Worm (Caenorhabditis elegans): ENCODE results near the gene M28.10.

Gene M28.10

DNA sequence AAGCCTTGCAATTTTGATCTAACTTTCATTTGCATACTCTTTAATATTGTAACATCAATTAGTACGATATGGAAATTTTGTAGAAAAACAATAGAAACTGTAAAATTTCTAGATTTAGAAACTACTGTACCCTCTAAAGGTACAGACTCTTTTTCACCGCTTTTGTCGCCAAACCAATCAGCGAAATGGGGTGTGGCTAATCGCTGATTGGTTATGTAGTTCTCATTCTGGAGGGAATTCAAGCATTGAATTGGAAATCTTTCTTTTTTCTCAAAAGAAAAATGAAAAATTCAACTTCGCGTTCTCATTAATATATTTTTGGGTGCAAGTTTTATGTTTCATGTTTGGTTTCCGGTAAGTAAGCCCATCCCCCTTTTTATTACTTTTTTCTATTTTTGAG lies 43.8 kb upstream of the M28.10 start:
- TF ChIP-seq dmd-6 (GFP tag; IDR thresholded peaks at IDR 0.05) = no peak
- no peak for TF ChIP-seq gei-8 (GFP tag; optimal IDR thresholded peaks at IDR 0.05)
- TF ChIP-seq dve-1 (tag; optimal IDR thresholded peaks at IDR 0.05; ENCODE audit: insufficient read depth) = no peak
- TF ChIP-seq ZK337.2 (GFP tag; IDR thresholded peaks at IDR 0.05) = no peak
- no peak for TF ChIP-seq T20F7.1 (GFP tag; optimal IDR thresholded peaks at IDR 0.05)
- no peak for TF ChIP-seq nhr-41 (GFP tag; IDR thresholded peaks at IDR 0.05)
- TF ChIP-seq zag-1 (tag; optimal IDR thresholded peaks at IDR 0.05) = no peak
- TF ChIP-seq zip-2 (tag; optimal IDR thresholded peaks at IDR 0.05) = no peak
- TF ChIP-seq unc-39 (tag; optimal IDR thresholded peaks at IDR 0.05) = no peak
- TF ChIP-seq nhr-48 (tag; optimal IDR thresholded peaks at IDR 0.05) = no peak
- no peak for TF ChIP-seq jun-1 (tag; optimal IDR thresholded peaks at IDR 0.05)

DNA sequence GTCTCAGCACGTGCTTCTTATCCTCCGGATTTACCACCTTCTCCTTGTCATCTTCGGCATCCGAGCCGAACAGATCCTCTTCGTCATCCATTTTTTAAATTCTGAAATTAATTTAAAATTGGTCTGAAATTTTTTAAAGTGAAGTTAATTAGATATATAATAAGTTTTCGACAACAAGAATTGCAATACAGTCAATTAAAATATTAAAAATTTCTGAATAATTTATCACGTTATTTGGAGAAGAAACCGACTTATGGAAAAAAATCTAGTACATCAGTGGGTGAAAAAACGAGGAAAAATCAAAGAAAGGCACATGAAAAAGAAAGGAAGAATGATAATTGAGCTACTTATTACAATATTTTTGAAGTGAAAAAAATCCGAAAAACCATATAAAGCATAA lies 41.8 kb upstream of the M28.10 start, which contains the start of gene taf-13:
TSS of gene taf-13 (minus strand) at position 101 of the 400 bp plus-strand sequence.
- TF ChIP-seq daf-12 (tag; optimal IDR thresholded peaks at IDR 0.05) (no peak), set-16 (GFP tag; IDR thresholded peaks at IDR 0.05) (no peak), nhr-76 (tag; optimal IDR thresholded peaks at IDR 0.05) (no peak), unc-39 (tag; optimal IDR thresholded peaks at IDR 0.05) (no peak), zfp-3 (GFP tag; conservative IDR thresholded peaks at IDR 0.05) (no peak), lin-15B (tag; optimal IDR thresholded peaks at IDR 0.05) (no peak), dpl-1 (GFP tag; optimal IDR thresholded peaks at IDR 0.05) (no peak), php-3 (GFP tag; IDR thresholded peaks at IDR 0.05) (no peak), arid-1 (GFP tag; conservative IDR thresholded peaks at IDR 0.05) (no peak), ceh-28 (tag; optimal IDR thresholded peaks at IDR 0.05) (no peak), nhr-28 (tag; optimal IDR thresholded peaks at IDR 0.05) (no peak), daf-8 (GFP tag; IDR thresholded peaks at IDR 0.05) (no peak), ceh-82 (tag; optimal IDR thresholded peaks at IDR 0.05) (no peak)

DNA sequence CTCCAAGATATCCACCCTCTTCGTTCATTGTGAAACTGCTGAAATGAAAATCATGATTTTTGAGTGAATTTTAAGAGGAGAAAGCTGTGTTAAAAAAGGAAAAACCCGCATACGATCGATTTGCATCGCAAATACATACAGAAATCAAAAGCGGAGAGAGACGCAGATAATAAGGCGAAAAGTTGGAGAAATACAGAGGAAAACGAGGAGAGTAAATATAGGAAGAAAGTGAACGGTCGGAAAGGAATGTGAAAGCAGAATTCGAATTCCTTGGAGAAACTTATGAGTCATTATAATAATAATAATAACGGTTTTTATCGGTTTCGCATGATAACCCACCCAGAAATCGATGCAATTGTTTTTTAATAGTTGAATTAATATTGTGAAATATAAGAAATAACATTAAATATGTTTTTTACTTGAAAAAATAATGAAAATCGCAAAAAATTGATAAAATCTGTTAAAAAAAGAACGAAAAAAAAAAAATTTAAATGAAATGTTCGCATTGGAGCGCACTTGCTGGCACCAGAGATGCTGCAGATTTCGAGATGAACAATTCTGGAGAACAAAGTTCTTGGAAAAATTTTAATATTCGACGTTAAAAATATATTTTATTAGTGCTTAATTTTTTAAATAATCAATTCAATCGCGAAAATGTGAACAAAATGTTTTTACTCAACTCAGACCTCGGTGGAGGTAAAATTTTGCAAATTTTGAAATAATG lies 39.9 kb upstream of the M28.10 start, which contains the start of gene ccm-3:
TSS of gene ccm-3 (minus strand) at position 38 of the 724 bp plus-strand sequence.
- TF ChIP-seq nhr-11 (tag; optimal IDR thresholded peaks at IDR 0.05) (peak; percentile 17), lsy-2 (tag; optimal IDR thresholded peaks at IDR 0.05) (peak in 1 of 2 experiments; percentile 36), aha-1 (tag) (peak; percentile 69), nhr-111 (GFP tag; optimal IDR thresholded peaks at IDR 0.05) (no peak), unc-130 (GFP tag; optimal IDR thresholded peaks at IDR 0.05) (peak; percentile 3), nhr-77 (tag; optimal IDR thresholded peaks at IDR 0.05) (no peak), lin-38 (GFP tag; IDR thresholded peaks at IDR 0.05) (peak; percentile 91), ama-1 (optimal IDR thresholded peaks at IDR 0.05) (no peak), madf-5 (GFP tag; IDR thresholded peaks at IDR 0.05) (no peak), daf-16 (GFP tag; optimal IDR thresholded peaks at IDR 0.05) (no peak), daf-16 (tag; optimal IDR thresholded peaks at IDR 0.05) (peak; percentile 14), dpl-1 (GFP tag; optimal IDR thresholded peaks at IDR 0.05) (peak; percentile 53), fkh-10 (GFP tag; optimal IDR thresholded peaks at IDR 0.05) (peak; percentile 15), T20F7.1 (GFP tag; optimal IDR thresholded peaks at IDR 0.05) (peak; percentile 44), arid-1 (GFP tag; conservative IDR thresholded peaks at IDR 0.05) (no peak), tag-97 (GFP tag; IDR thresholded peaks at IDR 0.05) (no peak), Y48G9A.11 (GFP tag; IDR thresholded peaks at IDR 0.05) (no peak)

DNA sequence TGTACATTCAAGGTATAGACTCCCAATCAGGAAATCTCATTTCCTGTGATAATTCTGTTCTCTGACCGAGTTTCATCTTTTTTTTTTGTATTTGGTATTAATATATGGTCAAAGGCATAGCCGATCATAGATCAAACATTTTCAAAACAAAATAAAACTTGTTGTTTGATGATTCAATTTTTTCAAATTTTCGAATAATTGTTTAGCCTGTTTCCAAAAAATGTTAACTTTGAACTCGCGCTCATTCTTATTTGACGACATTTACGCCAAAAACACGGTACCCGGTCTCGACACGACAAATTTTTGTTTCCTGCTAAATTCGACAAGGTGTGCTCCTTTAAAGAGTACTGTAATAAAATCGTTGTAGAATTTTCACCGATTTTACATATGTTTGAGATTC lies 38.5 kb upstream of the M28.10 start:
- TF ChIP-seq unc-62 (GFP tag; optimal IDR thresholded peaks at IDR 0.05 in 1 of 2) (peak in 1 of 2 experiments; percentile 95), unc-62 (tag; optimal IDR thresholded peaks at IDR 0.05) (no peak), unc-39 (tag; optimal IDR thresholded peaks at IDR 0.05) (no peak)
